Fruit fly (Drosophila melanogaster): Measurements from ENCODE around the gene CG15172.
A peak's percentile ranks its signal among the peaks of the same experiment; 100 is the strongest.

Gene CG15172

dm6 chr2L:19053860-19054515 lies 31.8 kb downstream of the CG15172 start, which contains the start of gene CG10492 (continued):
- no peak for TF ChIP-seq CG9437 (GFP tag; optimal IDR thresholded peaks at IDR 0.05)
- TF ChIP-seq Poxn (GFP tag; IDR thresholded peaks at IDR 0.05), result no peak
- no peak for TF ChIP-seq chn (GFP tag; optimal IDR thresholded peaks at IDR 0.05)
- peak; percentile 49 for TF ChIP-seq CG30020 (tag; optimal IDR thresholded peaks at IDR 0.05)
- no peak for TF ChIP-seq lov (optimal IDR thresholded peaks at IDR 0.05)
- TF ChIP-seq lov (GFP tag; IDR thresholded peaks at IDR 0.05), result no peak
- TF ChIP-seq CG6254 (GFP tag; optimal IDR thresholded peaks at IDR 0.05), result no peak
- TF ChIP-seq CG12104 (GFP tag; optimal IDR thresholded peaks at IDR 0.05), result no peak
- no peak for TF ChIP-seq psq (GFP tag; optimal IDR thresholded peaks at IDR 0.05)
- TF ChIP-seq MBD-R2 (GFP tag; IDR thresholded peaks at IDR 0.05), result peak; percentile 54
- no peak for TF ChIP-seq Pdp1 (GFP tag; optimal IDR thresholded peaks at IDR 0.05)
- TF ChIP-seq lmd (GFP tag; IDR thresholded peaks at IDR 0.05), result no peak
- TF ChIP-seq CG17186 (GFP tag; optimal IDR thresholded peaks at IDR 0.05), result peak; percentile 31
- TF ChIP-seq CG32772 (GFP tag; IDR thresholded peaks at IDR 0.05), result no peak
- no peak for TF ChIP-seq CG14050 (GFP tag; IDR thresholded peaks at IDR 0.05)
- no peak for TF ChIP-seq lilli (GFP tag; optimal IDR thresholded peaks at IDR 0.05)
- TF ChIP-seq hkb (optimal IDR thresholded peaks at IDR 0.05), result peak; percentile 73
- no peak for TF ChIP-seq hkb (GFP tag; IDR thresholded peaks at IDR 0.05)
- TF ChIP-seq Dp (GFP tag; optimal IDR thresholded peaks at IDR 0.05), result peak; percentile 93
- peak; percentile 19 for TF ChIP-seq Hmr (GFP tag; optimal IDR thresholded peaks at IDR 0.05)
- no peak for TF ChIP-seq Dbx (GFP tag; IDR thresholded peaks at IDR 0.05)
- no peak for TF ChIP-seq Atf6 (GFP tag; IDR thresholded peaks at IDR 0.05)
- TF ChIP-seq CG2875 (GFP tag; optimal IDR thresholded peaks at IDR 0.05), result no peak
- no peak for TF ChIP-seq dmrt11E (tag; optimal IDR thresholded peaks at IDR 0.05)
- TF ChIP-seq nerfin-1 (tag; optimal IDR thresholded peaks at IDR 0.05), result no peak
- TF ChIP-seq CG8944 (GFP tag; optimal IDR thresholded peaks at IDR 0.05), result no peak
- no peak for TF ChIP-seq CG10959 (GFP tag; IDR thresholded peaks at IDR 0.05)
- no peak for TF ChIP-seq run (tag; optimal IDR thresholded peaks at IDR 0.05)
- no peak for TF ChIP-seq CG12219 (GFP tag; optimal IDR thresholded peaks at IDR 0.05)
- TF ChIP-seq oc (tag; optimal IDR thresholded peaks at IDR 0.05), result no peak
- no peak for TF ChIP-seq Sry-β (GFP tag; optimal IDR thresholded peaks at IDR 0.05)
- TF ChIP-seq Jarid2 (GFP tag; optimal IDR thresholded peaks at IDR 0.05), result no peak
- no peak for TF ChIP-seq CG15479 (GFP tag; optimal IDR thresholded peaks at IDR 0.05)
- TF ChIP-seq CG16863 (GFP tag; optimal IDR thresholded peaks at IDR 0.05), result no peak
- TF ChIP-seq CG4424 (GFP tag; optimal IDR thresholded peaks at IDR 0.05), result no peak
- peak; percentile 45 for TF ChIP-seq nmo (GFP tag; optimal IDR thresholded peaks at IDR 0.05)
- TF ChIP-seq Sin3A (optimal IDR thresholded peaks at IDR 0.05), result peak; percentile 88
- TF ChIP-seq CG14965 (GFP tag; optimal IDR thresholded peaks at IDR 0.05; ENCODE audit: borderline replicate concordance), result no peak
- TF ChIP-seq CG7745 (tag; optimal IDR thresholded peaks at IDR 0.05), result no peak
- TF ChIP-seq CG16813 (GFP tag; IDR thresholded peaks at IDR 0.05; ENCODE audit: partially characterized antibody), result peak; percentile 46; the same call in 2 of the 3 replicates
- peak; percentile 92 for TF ChIP-seq CG9797 (GFP tag; optimal IDR thresholded peaks at IDR 0.05)
- TF ChIP-seq kay (GFP tag; optimal IDR thresholded peaks at IDR 0.05), result no peak
- TF ChIP-seq MESR4 (GFP tag; optimal IDR thresholded peaks at IDR 0.05), result peak; percentile 92
- no peak for TF ChIP-seq CG10274 (GFP tag; optimal IDR thresholded peaks at IDR 0.05)
- TF ChIP-seq croc (GFP tag; conservative IDR thresholded peaks at IDR 0.05), result no peak
- peak; percentile 66 for TF ChIP-seq CG10267 (tag; optimal IDR thresholded peaks at IDR 0.05)
- no peak for TF ChIP-seq Atf3 (GFP tag; optimal IDR thresholded peaks at IDR 0.05)
- peak; percentile 53 for TF ChIP-seq Myb (GFP tag; optimal IDR thresholded peaks at IDR 0.05)
- TF ChIP-seq Hmx (GFP tag; optimal IDR thresholded peaks at IDR 0.05), result no peak
- no peak for TF ChIP-seq Kr (GFP tag; optimal IDR thresholded peaks at IDR 0.05)
- TF ChIP-seq Nf-YB (GFP tag; optimal IDR thresholded peaks at IDR 0.05), result no peak
